Worm (Caenorhabditis elegans): ENCODE results near the gene C04C3.7.

DNA sequence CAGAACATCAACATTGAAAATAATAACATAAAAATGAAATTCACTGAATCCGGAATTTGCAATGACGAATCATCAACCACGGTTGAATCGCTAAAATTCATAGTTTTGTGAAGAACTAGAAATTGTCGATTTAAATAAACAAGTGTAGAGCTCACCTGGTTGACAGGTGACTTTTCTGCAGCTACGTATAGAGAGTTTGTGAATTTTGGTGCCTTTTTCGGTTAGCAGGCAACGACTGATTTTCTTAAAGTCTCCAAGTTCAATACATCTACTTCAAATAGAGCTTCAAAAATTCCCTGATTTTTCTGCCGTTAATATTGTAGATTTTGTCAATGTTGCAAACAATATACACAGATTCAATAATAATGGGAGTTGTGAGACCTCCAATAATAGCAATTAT lies 43.8 kb upstream of the C04C3.7 start, which contains the start of gene srz-69:
- no peak for TF ChIP-seq rnt-1 (tag; optimal IDR thresholded peaks at IDR 0.05)
- TF ChIP-seq C08G9.2 (tag; optimal IDR thresholded peaks at IDR 0.05) = no peak
- TF ChIP-seq ama-1 (optimal IDR thresholded peaks at IDR 0.05) = no peak

Data from whole organism, late embryonic.